Worm (Caenorhabditis elegans): Measurements from ENCODE around the gene twk-3.

ce11 chrII:8181437-8181836 is 31.1 kb downstream of the twk-3 start, which contains the start of gene dylt-3:
- TF ChIP-seq ztf-23 (GFP tag; IDR thresholded peaks at IDR 0.05) = no peak
- TF ChIP-seq flt-1 (GFP tag; IDR thresholded peaks at IDR 0.05) = no peak
- no peak for TF ChIP-seq med-1 (GFP tag; optimal IDR thresholded peaks at IDR 0.05; ENCODE audit: insufficient read depth)
- TF ChIP-seq klf-2 (GFP tag; conservative IDR thresholded peaks at IDR 0.05) = no peak

All from whole organism, midembryonic.